Worm (Caenorhabditis elegans) whole organism, L2 larva: ENCODE results near the gene C45B11.6.

Experiments used
- ZK546.5 ChIP-seq: sonication (generic microtip); optimal IDR thresholded peaks from 2 replicates; lab custom pipeline; 2017; ENCODE audit warnings: missing biosample characterization, missing genetic modification characterization
- alr-1 ChIP-seq: fragments of 150-350 bp; optimal IDR thresholded peaks from 2 replicates; lab custom pipeline; 2014; ENCODE audit warnings: missing biosample characterization, missing genetic modification characterization
- ama-1 ChIP-seq: fragments of 150-350 bp; optimal IDR thresholded peaks from 2 replicates; lab custom pipeline; 2018; ENCODE audit warnings: inconsistent platforms
- blmp-1 ChIP-seq: sonication (generic microtip); optimal IDR thresholded peaks from 2 replicates; lab custom pipeline; 2017; ENCODE audit warnings: missing genetic modification characterization, mild to moderate bottlenecking, missing compliant biosample characterization, antibody characterized with exemption, moderate library complexity; ENCODE audit not compliant: insufficient read depth
- ceh-82 ChIP-seq: fragments of 150-350 bp; optimal IDR thresholded peaks from 2 replicates; lab custom pipeline; 2014; ENCODE audit warnings: missing biosample characterization, missing genetic modification characterization
- crh-2 ChIP-seq: sonication (generic microtip); optimal IDR thresholded peaks from 2 replicates; lab custom pipeline; 2017; ENCODE audit warnings: missing biosample characterization, missing genetic modification characterization
- egl-27 ChIP-seq: sonication (generic microtip); optimal IDR thresholded peaks from 3 replicates; lab custom pipeline; 2017; ENCODE audit warnings: missing biosample characterization, missing genetic modification reagents, missing genetic modification characterization
- elt-3 ChIP-seq: sonication (generic microtip); optimal IDR thresholded peaks from 2 replicates; lab custom pipeline; 2017; ENCODE audit warnings: missing biosample characterization, missing genetic modification characterization
- fos-1 ChIP-seq: fragments of 150-350 bp; optimal IDR thresholded peaks from 2 replicates; lab custom pipeline; 2014; ENCODE audit warnings: missing biosample characterization, missing genetic modification characterization
- gmeb-1 ChIP-seq: fragments of 150-350 bp; optimal IDR thresholded peaks from 2 replicates; lab custom pipeline; 2014; ENCODE audit warnings: missing biosample characterization, missing genetic modification characterization
- lin-11 ChIP-seq: fragments of 150-350 bp; sonication (generic microtip); optimal IDR thresholded peaks from 2 replicates; lab custom pipeline; 2014; ENCODE audit warnings: missing biosample characterization, missing genetic modification characterization, inconsistent platforms, mixed read lengths
- lin-13 ChIP-seq: fragments of 150-350 bp; optimal IDR thresholded peaks from 2 replicates; lab custom pipeline; 2014; ENCODE audit warnings: missing biosample characterization, missing genetic modification reagents, missing genetic modification characterization
- lsy-2 ChIP-seq, 2 experiments: fragments of 150-350 bp in 1 of 2; sonication (generic microtip) in 1 of 2; optimal IDR thresholded peaks; 2 replicates each; lab custom pipeline; 2014 to 2017; ENCODE audit warnings: missing biosample characterization in 2 of 2, missing genetic modification characterization in 2 of 2
- mab-5 ChIP-seq: fragments of 150-350 bp; optimal IDR thresholded peaks from 2 replicates; lab custom pipeline; 2014; ENCODE audit warnings: missing biosample characterization, missing genetic modification characterization
- mbf-1 ChIP-seq: sonication (generic microtip); optimal IDR thresholded peaks from 2 replicates; lab custom pipeline; 2017; ENCODE audit warnings: missing biosample characterization, missing genetic modification characterization
- mdl-1 ChIP-seq, 2 experiments: fragments of 150-350 bp in 1 of 2; sonication (generic microtip) in 1 of 2; optimal IDR thresholded peaks; 2 replicates each; lab custom pipeline; 2017; ENCODE audit warnings: missing biosample characterization in 2 of 2, missing genetic modification characterization in 2 of 2
- nhr-11 ChIP-seq: fragments of 150-350 bp; optimal IDR thresholded peaks from 2 replicates; lab custom pipeline; 2014; ENCODE audit warnings: missing biosample characterization, missing genetic modification characterization
- nhr-12 ChIP-seq: fragments of 150-350 bp; optimal IDR thresholded peaks from 2 replicates; lab custom pipeline; 2014; ENCODE audit warnings: missing biosample characterization, missing genetic modification characterization
- nhr-129 ChIP-seq: fragments of 150-350 bp; optimal IDR thresholded peaks from 2 replicates; lab custom pipeline; 2014; ENCODE audit warnings: missing biosample characterization, missing genetic modification characterization
- nhr-21 ChIP-seq: fragments of 150-350 bp; optimal IDR thresholded peaks from 2 replicates; lab custom pipeline; 2014; ENCODE audit warnings: missing biosample characterization, missing genetic modification characterization
- nhr-23 ChIP-seq: fragments of 150-350 bp; optimal IDR thresholded peaks from 2 replicates; lab custom pipeline; 2014; ENCODE audit warnings: missing biosample characterization, missing genetic modification reagents, missing genetic modification characterization
- nhr-77 ChIP-seq: fragments of 150-350 bp; optimal IDR thresholded peaks from 2 replicates; lab custom pipeline; 2014; ENCODE audit warnings: missing biosample characterization, missing genetic modification characterization
- sma-3 ChIP-seq: sonication (generic microtip); optimal IDR thresholded peaks from 2 replicates; lab custom pipeline; 2016; ENCODE audit warnings: missing genetic modification reagents, missing genetic modification characterization, missing compliant biosample characterization
- sma-9 ChIP-seq, 2 experiments: fragments of 150-350 bp in 1 of 2; sonication (generic microtip) in 1 of 2; optimal IDR thresholded peaks; 2 replicates each; lab custom pipeline; 2014 to 2016; ENCODE audit warnings: missing genetic modification characterization in 2 of 2, mild to moderate bottlenecking in 1 of 2, missing biosample characterization in 1 of 2, missing compliant biosample characterization in 1 of 2, missing genetic modification reagents in 1 of 2, moderate library complexity in 1 of 2
- snpc-4 ChIP-seq: fragments of 150-350 bp; optimal IDR thresholded peaks from 2 replicates; lab custom pipeline; 2014; ENCODE audit warnings: missing biosample characterization, missing genetic modification characterization
- unc-55 ChIP-seq: fragments of 150-350 bp; sonication (generic microtip); optimal IDR thresholded peaks from 3 replicates; lab custom pipeline; 2014; ENCODE audit warnings: missing biosample characterization, missing genetic modification reagents, missing genetic modification characterization
- unc-62 ChIP-seq: fragments of 150-350 bp; optimal IDR thresholded peaks from 2 replicates; lab custom pipeline; 2014; ENCODE audit warnings: missing biosample characterization, missing genetic modification reagents, missing genetic modification characterization
- zag-1 ChIP-seq: fragments of 150-350 bp; optimal IDR thresholded peaks from 2 replicates; lab custom pipeline; 2014; ENCODE audit warnings: missing biosample characterization, missing genetic modification characterization
- ztf-11 ChIP-seq: sonication (generic microtip); optimal IDR thresholded peaks from 2 replicates; lab custom pipeline; 2017; ENCODE audit warnings: missing biosample characterization, missing genetic modification characterization
- ztf-4 ChIP-seq: fragments of 150-350 bp; optimal IDR thresholded peaks from 2 replicates; lab custom pipeline; 2014; ENCODE audit warnings: missing biosample characterization, missing genetic modification characterization

Gene C45B11.6

DNA sequence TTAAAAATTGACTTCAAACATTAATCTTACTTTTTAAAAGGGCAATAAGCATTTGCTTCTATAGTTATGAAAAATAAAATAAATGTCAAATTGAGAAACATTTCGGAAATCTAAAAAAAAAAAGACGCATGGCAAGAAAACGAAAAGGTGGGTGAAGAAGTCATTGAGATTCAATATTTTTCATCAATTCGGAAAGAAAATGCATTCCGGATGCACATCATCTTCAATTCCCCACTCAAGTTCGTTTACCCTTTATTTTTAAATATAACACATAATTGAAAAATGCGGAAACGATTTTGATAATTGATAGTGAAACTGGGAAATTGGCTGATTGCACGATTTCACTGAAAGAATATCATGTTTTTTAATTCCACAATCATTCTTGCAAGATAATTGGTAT, 41.4 kb upstream of the C45B11.6 start, which contains the start of gene F53B7.4:
Gene F53B7.4, minus strand, starts transcription at position 101 of the 400 bp plus-strand sequence.
- TF ChIP-seq ztf-4 (tag; lab: Kevin White, UChicago) (no peak), mbf-1 (tag; lab: Kevin White, UChicago) (no peak), sma-9 (GFP tag; optimal IDR thresholded peaks at IDR 0.05; lab: Kevin White, UChicago) (no peak), sma-9 (tag; optimal IDR thresholded peaks at IDR 0.05; lab: Kevin White, UChicago) (no peak), ceh-82 (tag; lab: Kevin White, UChicago) (no peak)
- TF ChIP-seq, all 48 proteins: peak for 0

DNA sequence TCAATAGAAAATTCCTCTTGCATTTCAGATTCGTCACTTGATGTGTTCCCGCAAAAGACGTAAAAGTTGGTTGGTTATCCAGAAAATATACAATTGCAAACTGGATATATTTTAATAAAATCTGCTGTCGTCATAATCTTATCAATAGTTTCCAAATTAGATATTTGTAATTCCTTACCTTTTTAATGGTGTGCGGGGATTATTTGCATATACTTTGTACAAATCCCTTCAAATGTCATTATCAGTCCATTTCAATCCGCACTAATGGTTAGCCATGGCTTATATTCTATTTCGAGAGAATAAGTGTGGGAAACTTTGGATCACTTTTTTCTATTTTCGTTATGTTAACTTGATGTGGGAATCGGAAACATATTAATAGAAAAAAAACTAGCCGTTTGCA, 39.8 kb upstream of the C45B11.6 start:
- no peak for TF ChIP-seq blmp-1 (tag; lab: Kevin White, UChicago)
- TF ChIP-seq mdl-1 (tag; optimal IDR thresholded peaks at IDR 0.05; lab: Kevin White, UChicago): no peak
- no peak for TF ChIP-seq zag-1 (tag; lab: Kevin White, UChicago)
- no peak for TF ChIP-seq nhr-12 (tag; lab: Kevin White, UChicago)
- TF ChIP-seq ama-1: no peak
- TF ChIP-seq elt-3: no peak
- no peak for TF ChIP-seq lin-11 (tag; lab: Kevin White, UChicago)
- TF ChIP-seq ztf-4 (tag; lab: Kevin White, UChicago): no peak
- TF ChIP-seq ZK546.5 (tag; lab: Kevin White, UChicago): no peak
- no peak for TF ChIP-seq nhr-11 (tag; lab: Kevin White, UChicago)
- no peak for TF ChIP-seq nhr-77 (tag; lab: Kevin White, UChicago)
- TF ChIP-seq nhr-21: no peak
- no peak for TF ChIP-seq nhr-129
- TF ChIP-seq gmeb-1 (tag; lab: Kevin White, UChicago): no peak
- TF ChIP-seq unc-55 (GFP tag; lab: Kevin White, UChicago): no peak
- no peak for TF ChIP-seq lsy-2 (tag; optimal IDR thresholded peaks at IDR 0.05; lab: Kevin White, UChicago)
- TF ChIP-seq snpc-4 (tag; lab: Kevin White, UChicago): no peak

DNA sequence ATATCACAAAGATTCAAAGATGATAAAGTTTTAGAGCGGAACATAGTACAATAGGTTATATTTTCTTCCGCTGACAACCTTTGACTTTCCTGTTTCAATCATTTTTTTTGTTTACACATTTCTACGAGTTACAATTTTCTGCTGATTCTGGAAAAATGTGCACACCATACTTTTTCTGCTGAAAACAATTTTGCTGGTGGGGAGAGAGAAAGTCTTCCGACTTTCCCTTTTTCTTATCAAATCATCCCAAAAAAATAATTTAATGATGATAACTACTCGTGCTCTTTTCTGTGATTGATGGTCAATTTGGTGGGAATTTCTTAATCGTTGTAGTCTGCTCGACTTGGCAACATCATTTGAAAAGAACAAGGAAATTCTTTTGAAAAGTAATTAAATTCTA, 36.2 kb upstream of the C45B11.6 start:
- TF ChIP-seq lin-13 (GFP tag; lab: Kevin White, UChicago) (no peak), unc-62 (GFP tag; lab: Kevin White, UChicago) (no peak), ama-1 (no peak), nhr-77 (tag; lab: Kevin White, UChicago) (no peak), ztf-11 (tag; lab: Kevin White, UChicago) (no peak), fos-1 (peak; percentile 25), nhr-12 (tag; lab: Kevin White, UChicago) (no peak), alr-1 (tag; lab: Kevin White, UChicago) (no peak), blmp-1 (tag; lab: Kevin White, UChicago) (peak; percentile 11), nhr-129 (no peak), elt-3 (no peak)

DNA sequence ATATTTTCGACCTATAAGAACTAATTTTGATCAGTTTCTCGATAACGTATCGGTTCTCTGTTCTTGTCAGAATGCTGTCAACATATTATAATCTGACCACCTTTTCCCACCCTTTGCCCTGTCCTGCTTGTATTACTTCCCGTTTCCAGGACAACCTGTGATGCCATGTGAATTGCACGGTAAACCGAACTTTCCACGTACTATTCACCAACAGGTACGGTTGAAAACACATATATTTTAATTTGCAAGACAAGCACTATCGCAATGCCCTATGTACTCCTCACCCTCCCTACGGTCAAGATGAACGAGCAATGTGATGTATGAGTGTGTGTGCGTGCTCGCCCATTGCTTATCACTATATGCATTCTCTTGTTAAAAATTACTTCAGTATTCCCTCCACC, 34.7 kb upstream of the C45B11.6 start:
- TF ChIP-seq mab-5 (no peak), nhr-21 (no peak), sma-9 (GFP tag; optimal IDR thresholded peaks at IDR 0.05; lab: Kevin White, UChicago) (peak; percentile 32), sma-9 (tag; optimal IDR thresholded peaks at IDR 0.05; lab: Kevin White, UChicago) (no peak), crh-2 (tag; lab: Kevin White, UChicago) (no peak), lin-13 (GFP tag; lab: Kevin White, UChicago) (no peak), fos-1 (peak; percentile 65), nhr-12 (tag; lab: Kevin White, UChicago) (no peak), nhr-23 (no peak)

DNA sequence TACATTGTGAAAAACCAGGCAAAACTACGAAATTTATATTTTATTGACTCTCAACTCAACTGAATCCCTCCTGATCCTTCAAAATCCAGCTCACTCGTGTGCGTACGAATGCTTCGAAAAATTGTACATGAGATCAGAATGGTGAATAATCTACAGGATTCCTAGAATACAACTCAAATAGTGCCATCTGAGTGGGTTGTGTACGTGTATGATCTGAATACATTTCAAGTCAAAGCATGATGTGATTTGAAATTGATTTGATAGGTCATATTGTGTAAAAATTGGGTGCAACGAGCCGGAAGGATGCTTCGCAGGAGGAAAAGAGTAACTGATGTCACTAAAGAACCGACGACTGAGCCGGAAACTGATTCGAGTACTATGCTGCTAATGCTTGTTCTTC, 33.1 kb upstream of the C45B11.6 start:
- TF ChIP-seq nhr-21: peak; percentile 32
- TF ChIP-seq sma-3 (GFP tag; lab: Kevin White, UChicago): no peak

DNA sequence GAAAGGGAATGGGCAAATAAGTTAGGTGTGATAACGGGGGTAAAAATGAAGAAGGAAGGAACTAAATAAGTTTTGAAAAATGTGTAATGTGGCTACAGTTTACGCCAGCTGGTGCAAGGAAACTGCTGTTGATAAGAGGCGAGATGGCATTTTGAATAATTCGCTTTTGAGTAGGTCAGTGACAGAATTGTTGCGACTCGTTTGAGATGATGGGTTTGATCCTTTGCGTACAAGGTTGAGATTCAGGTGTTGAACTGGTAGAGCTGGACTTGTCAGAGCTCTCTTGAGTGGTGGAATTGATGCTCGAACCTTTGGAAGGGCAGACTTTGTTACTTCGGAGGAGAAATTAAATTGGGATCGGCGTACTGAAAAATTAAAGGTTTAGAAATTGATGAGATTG, 32.1 kb upstream of the C45B11.6 start:
- no peak for TF ChIP-seq lin-11 (tag; lab: Kevin White, UChicago)
- TF ChIP-seq egl-27: no peak
- TF ChIP-seq, all 48 proteins: peak for 0

DNA sequence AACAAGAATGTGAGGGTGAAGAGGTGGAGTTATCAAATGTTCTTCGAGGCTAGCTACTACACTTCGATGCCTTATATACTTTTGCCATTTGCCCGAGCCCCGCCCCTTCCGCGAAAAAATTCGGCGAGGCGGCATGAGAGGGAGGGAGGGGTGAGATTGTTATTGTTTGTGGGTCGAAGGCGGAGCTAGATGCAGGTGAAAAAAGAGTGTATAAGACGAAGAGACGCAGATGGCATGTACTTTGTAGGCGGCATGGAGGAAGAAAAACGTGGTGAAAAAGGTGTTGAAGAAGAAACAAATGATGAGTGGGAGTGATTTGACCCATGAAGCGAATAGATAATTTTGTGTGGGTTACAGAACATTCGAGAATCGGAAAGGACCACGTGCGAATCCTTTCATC, 31.4 kb upstream of the C45B11.6 start, which contains the start of gene C13G3.1:
Gene C13G3.1, minus strand, starts transcription at position 47 of the 400 bp plus-strand sequence.
- no peak for TF ChIP-seq nhr-129
